In the genomic region with DNA sequence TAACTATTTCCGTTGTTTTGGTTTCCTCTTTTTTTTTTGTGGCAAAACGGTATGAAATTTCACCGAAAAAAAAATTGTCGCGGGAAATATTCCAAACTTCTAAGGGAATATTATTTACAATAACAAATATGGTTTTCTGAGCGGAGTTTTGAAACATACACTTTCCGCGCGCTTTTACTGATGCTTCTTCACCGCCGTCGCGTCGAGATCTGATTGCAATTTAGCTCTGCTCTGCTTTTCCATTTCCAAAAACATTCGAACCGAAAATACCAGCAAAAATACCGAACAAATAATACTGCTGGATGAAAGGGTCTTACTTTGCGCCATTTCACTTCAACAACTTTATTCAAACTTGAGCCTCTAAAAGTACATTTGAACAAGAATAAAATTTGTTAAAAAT, we compare ENCODE assay signal across 4 fruit fly cellular contexts.
TF ChIP-seq lines count a peak whose summit lies in the region.

TSS of gene Septin4 (minus strand) at position 215 of the 400 bp plus-strand sequence.

- no peak for TF ChIP-seq CTCF in whole organism, embryonic (GFP tag; optimal IDR thresholded peaks at IDR 0.05; lab: Kevin White, UChicago)

TF ChIP-seq in whole organism, adult, 20 proteins besides CTCF, POLR2A, EP300 and RAD21:
- peak; percentile 63 for TF ChIP-seq kay (GFP tag; lab: Kevin White, UChicago; ENCODE audit: borderline replicate concordance)
- no peak for TF ChIP-seq Clk (GFP tag; optimal IDR thresholded peaks at IDR 0.05; lab: Kevin White, UChicago)

TF ChIP-seq in whole organism, embryonic, 481 proteins besides CTCF, POLR2A, EP300 and RAD21 (continues in another document):
- TF ChIP-seq Dref (GFP tag; IDR thresholded peaks at IDR 0.05; lab: Robert Waterston, UW), result 0 out of 2 replicates have a peak, but pooled peaks have one; percentile 17
- peak; percentile 16 for TF ChIP-seq CG12659 (GFP tag; optimal IDR thresholded peaks at IDR 0.05; lab: Kevin White, UChicago)
- TF ChIP-seq stwl (tag; optimal IDR thresholded peaks at IDR 0.05; lab: Kevin White, UChicago), result peak; percentile 14
- TF ChIP-seq pzg (GFP tag; optimal IDR thresholded peaks at IDR 0.05; lab: Kevin White, UChicago), result peak; percentile 36
- TF ChIP-seq E2f2 (GFP tag; IDR thresholded peaks at IDR 0.05; lab: Robert Waterston, UW), result peak; percentile 67
- no peak for TF ChIP-seq CG15073 (GFP tag; optimal IDR thresholded peaks at IDR 0.05; lab: Kevin White, UChicago)
- TF ChIP-seq CG1647 (GFP tag; optimal IDR thresholded peaks at IDR 0.05; lab: Kevin White, UChicago), result no peak
- peak; percentile 65 for TF ChIP-seq Dp (GFP tag; optimal IDR thresholded peaks at IDR 0.05; lab: Kevin White, UChicago)
- TF ChIP-seq CG10267 (tag; optimal IDR thresholded peaks at IDR 0.05; lab: Kevin White, UChicago), result no peak
- TF ChIP-seq Jarid2 (GFP tag; optimal IDR thresholded peaks at IDR 0.05; lab: Kevin White, UChicago), result peak; percentile 74
- TF ChIP-seq odd (GFP tag; optimal IDR thresholded peaks at IDR 0.05; lab: Kevin White, UChicago), result no peak
- TF ChIP-seq chm (GFP tag; IDR thresholded peaks at IDR 0.05; lab: Robert Waterston, UW), result peak; percentile 48; the same call in 1 of the 2 replicates
- TF ChIP-seq CG8924 (tag; optimal IDR thresholded peaks at IDR 0.05; lab: Kevin White, UChicago), result peak; percentile 21
- peak; percentile 65; the same call in 1 of the 4 replicates for TF ChIP-seq chinmo (GFP tag; IDR thresholded peaks at IDR 0.05; lab: Robert Waterston, UW; ENCODE audit: partially characterized antibody)
- TF ChIP-seq lmd (GFP tag; IDR thresholded peaks at IDR 0.05; lab: Robert Waterston, UW), result no peak
- TF ChIP-seq CG5180 (GFP tag; optimal IDR thresholded peaks at IDR 0.05; lab: Kevin White, UChicago), result peak; percentile 24
- peak; percentile 56 for TF ChIP-seq Med (GFP tag; lab: Kevin White, UChicago)
- peak; percentile 32 for TF ChIP-seq CG15514 (GFP tag; optimal IDR thresholded peaks at IDR 0.05; lab: Kevin White, UChicago)
- TF ChIP-seq CG9797 (GFP tag; optimal IDR thresholded peaks at IDR 0.05; lab: Kevin White, UChicago), result peak; percentile 33
- peak; percentile 20; the same call in 1 of the 2 replicates for TF ChIP-seq Adf1 (GFP tag; IDR thresholded peaks at IDR 0.05; lab: Robert Waterston, UW)
- peak; percentile 56 for TF ChIP-seq Ets65A (GFP tag; lab: Kevin White, UChicago)
- TF ChIP-seq CG1603 (tag; optimal IDR thresholded peaks at IDR 0.05; lab: Kevin White, UChicago), result peak; percentile 19
- TF ChIP-seq CG8290 (GFP tag; optimal IDR thresholded peaks at IDR 0.05; lab: Kevin White, UChicago), result no peak
- peak in 1 of 2 experiments; percentile 20 for TF ChIP-seq CG8290 (tag; optimal IDR thresholded peaks at IDR 0.05; lab: Kevin White, UChicago)
- no peak for TF ChIP-seq NFAT (GFP tag; IDR thresholded peaks at IDR 0.05; lab: Robert Waterston, UW)
- TF ChIP-seq gfzf (GFP tag; optimal IDR thresholded peaks at IDR 0.05; lab: Kevin White, UChicago), result peak; percentile 50
- peak; percentile 28; the same call in 1 of the 3 replicates for TF ChIP-seq ci (GFP tag; IDR thresholded peaks at IDR 0.05; lab: Robert Waterston, UW)

TF ChIP-seq in whole organism, prepupa, 60 proteins besides CTCF, POLR2A, EP300 and RAD21:
- TF ChIP-seq Eip78C (GFP tag; lab: Kevin White, UChicago) (peak; percentile 82), Blimp-1 (GFP tag; optimal IDR thresholded peaks at IDR 0.05; lab: Kevin White, UChicago) (no peak)

TF ChIP-seq in whole organism, pupa, 21 proteins besides CTCF, POLR2A, EP300 and RAD21:
- TF ChIP-seq fd96Ca (GFP tag; IDR thresholded peaks at IDR 0.05; lab: Robert Waterston, UW), result no peak
- TF ChIP-seq D1 (tag; optimal IDR thresholded peaks at IDR 0.05; lab: Kevin White, UChicago), result no peak
- TF ChIP-seq CG4496 (GFP tag; IDR thresholded peaks at IDR 0.05; lab: Robert Waterston, UW), result 0 out of 3 replicates have a peak, but pooled peaks have one; percentile 28
- TF ChIP-seq CG8301 (tag; optimal IDR thresholded peaks at IDR 0.05; lab: Kevin White, UChicago), result no peak
- no peak for TF ChIP-seq CG32121 (GFP tag; IDR thresholded peaks at IDR 0.05; lab: Robert Waterston, UW)
